Fruit fly (Drosophila melanogaster) whole organism, embryonic: ENCODE data around the gene CG11085.

ENCODE experiments used
- ATbp ChIP-seq: fragments of 200-800 bp; sonication (Bioruptor generic); optimal IDR thresholded peaks from 2 replicates; lab custom pipeline; 2017; ENCODE audit warnings: missing biosample characterization, mild to moderate bottlenecking, missing genetic modification characterization, missing genetic modification reagents
- CG1024 ChIP-seq: fragments of 200-800 bp; sonication (Bioruptor generic); IDR thresholded peaks from 2 replicates; pipeline ENCODE4 v1.3.6; 2022; ENCODE audit warnings: missing biosample characterization, missing genetic modification characterization
- CG10543 ChIP-seq: fragments of 200-800 bp; sonication (Bioruptor generic); optimal IDR thresholded peaks from 3 replicates; lab custom pipeline; 2017; ENCODE audit warnings: missing biosample characterization, mild to moderate bottlenecking, missing genetic modification characterization, moderate library complexity
- CG10654 ChIP-seq: fragments of 200-800 bp; sonication (Bioruptor generic); optimal IDR thresholded peaks from 2 replicates; lab custom pipeline; 2016; ENCODE audit warnings: missing biosample characterization, missing genetic modification characterization
- CG11456 ChIP-seq: fragments of 200-800 bp; sonication (Bioruptor generic); IDR thresholded peaks from 3 replicates; pipeline ENCODE4 v1.3.6; 2022; ENCODE audit warnings: missing biosample characterization, missing genetic modification characterization
- CG12299 ChIP-seq: fragments of 200-800 bp; sonication (Bioruptor generic); optimal IDR thresholded peaks from 2 replicates; lab custom pipeline; 2018; ENCODE audit warnings: missing biosample characterization, mild to moderate bottlenecking, missing genetic modification characterization
- CG17802 ChIP-seq: fragments of 200-800 bp; sonication (Bioruptor generic); optimal IDR thresholded peaks from 2 replicates; lab custom pipeline; 2018; ENCODE audit warnings: missing biosample characterization, mild to moderate bottlenecking, missing genetic modification characterization, moderate library complexity
- CG17829 ChIP-seq: fragments of 200-800 bp; optimal IDR thresholded peaks from 2 replicates; lab custom pipeline; 2019; ENCODE audit warnings: missing biosample characterization, mild to moderate bottlenecking, missing genetic modification characterization, moderate library complexity
- CG3407 ChIP-seq: fragments of 200-800 bp; sonication (Bioruptor generic); optimal IDR thresholded peaks from 2 replicates; lab custom pipeline; 2018; ENCODE audit warnings: missing biosample characterization, mild to moderate bottlenecking, missing genetic modification characterization
- CG7745 ChIP-seq: fragments of 200-800 bp; sonication (Bioruptor generic); optimal IDR thresholded peaks from 2 replicates; lab custom pipeline; 2018; ENCODE audit warnings: missing biosample characterization, mild to moderate bottlenecking, missing genetic modification characterization, moderate library complexity
- CG9797 ChIP-seq: fragments of 200-800 bp; sonication (Bioruptor generic); optimal IDR thresholded peaks from 3 replicates; lab custom pipeline; 2018; ENCODE audit warnings: missing biosample characterization, mild to moderate bottlenecking, missing genetic modification characterization
- Dad ChIP-seq: fragments of 200-800 bp; sonication (Bioruptor generic); optimal IDR thresholded peaks from 3 replicates; lab custom pipeline; 2016; ENCODE audit warnings: missing biosample characterization, missing genetic modification characterization
- Drgx ChIP-seq: fragments of 200-800 bp; sonication (Bioruptor generic); IDR thresholded peaks from 2 replicates; pipeline ENCODE4 v1.3.6; 2022; ENCODE audit warnings: missing biosample characterization, missing genetic modification characterization
- Fer1 ChIP-seq: fragments of 200-800 bp; sonication (Bioruptor generic); optimal IDR thresholded peaks from 2 replicates; lab custom pipeline; 2017; ENCODE audit warnings: missing biosample characterization, mild to moderate bottlenecking, missing genetic modification characterization
- Fer3 ChIP-seq: fragments of 200-800 bp; sonication (Bioruptor generic); optimal IDR thresholded peaks from 2 replicates; lab custom pipeline; 2018; ENCODE audit warnings: missing biosample characterization, mild to moderate bottlenecking, missing genetic modification characterization, moderate library complexity
- HLHmδ ChIP-seq: fragments of 200-800 bp; sonication (Bioruptor generic); optimal IDR thresholded peaks from 2 replicates; lab custom pipeline; 2018; ENCODE audit warnings: missing biosample characterization, mild to moderate bottlenecking, missing genetic modification characterization, moderate library complexity
- HmgZ ChIP-seq: fragments of 200-800 bp; sonication (Bioruptor generic); optimal IDR thresholded peaks from 2 replicates; lab custom pipeline; 2018; ENCODE audit warnings: missing biosample characterization, mild to moderate bottlenecking, missing genetic modification characterization
- Jarid2 ChIP-seq: fragments of 200-800 bp; sonication (Bioruptor generic); optimal IDR thresholded peaks from 3 replicates; lab custom pipeline; 2017; ENCODE audit warnings: mild to moderate bottlenecking, missing biosample characterization, missing genetic modification reagents, missing genetic modification characterization
- MTF-1 ChIP-seq: fragments of 200-800 bp; sonication (Bioruptor generic); optimal IDR thresholded peaks from 2 replicates; lab custom pipeline; 2018; ENCODE audit warnings: missing biosample characterization, mild to moderate bottlenecking, missing genetic modification characterization, borderline replicate concordance
- Mad ChIP-seq: fragments of 200-800 bp; sonication (Bioruptor generic); optimal IDR thresholded peaks from 2 replicates; lab custom pipeline; 2016; ENCODE audit warnings: missing biosample characterization, missing genetic modification characterization
- Meics ChIP-seq: fragments of 200-800 bp; sonication (Bioruptor generic); optimal IDR thresholded peaks from 2 replicates; lab custom pipeline; 2017; ENCODE audit warnings: missing biosample characterization, mild to moderate bottlenecking, missing genetic modification characterization
- Myb ChIP-seq: fragments of 200-800 bp; sonication (Bioruptor generic); optimal IDR thresholded peaks from 2 replicates; lab custom pipeline; 2016; ENCODE audit warnings: missing biosample characterization, missing genetic modification characterization
- NFAT ChIP-seq: fragments of 200-800 bp; sonication (Bioruptor generic); IDR thresholded peaks from 2 replicates; pipeline ENCODE4 v1.3.6; 2022; ENCODE audit warnings: missing biosample characterization, missing genetic modification characterization
- Nf-YB ChIP-seq: fragments of 200-800 bp; sonication (Bioruptor generic); optimal IDR thresholded peaks from 3 replicates; lab custom pipeline; 2019; ENCODE audit warnings: missing biosample characterization, mild to moderate bottlenecking, missing genetic modification characterization, moderate library complexity
- Sry-δ ChIP-seq: fragments of 200-800 bp; sonication (Bioruptor generic); optimal IDR thresholded peaks from 2 replicates; lab custom pipeline; 2016; ENCODE audit warnings: missing biosample characterization, missing genetic modification characterization
- TFAM ChIP-seq: fragments of 200-800 bp; sonication (Bioruptor generic); optimal IDR thresholded peaks from 2 replicates; lab custom pipeline; 2017; ENCODE audit warnings: missing biosample characterization, missing genetic modification characterization, inconsistent platforms
- Trl ChIP-seq, 3 experiments: fragments of >200 bp in 2 of 3; fragments of 200-800 bp in 1 of 3; sonication (Bioruptor generic) in 1 of 3; optimal IDR thresholded peaks; 2 replicates in 1 of 3; 3 replicates in 2 of 3; lab custom pipeline; 2016 to 2017; ENCODE audit warnings: missing biosample characterization in 1 of 3, missing genetic modification characterization in 1 of 3
- cad ChIP-seq: fragments of >200 bp; optimal IDR thresholded peaks from 2 replicates; lab custom pipeline; 2017; ENCODE audit warnings: missing biosample characterization, missing genetic modification characterization
- chinmo ChIP-seq: fragments of 200-800 bp; sonication (Bioruptor generic); IDR thresholded peaks from 4 replicates; pipeline ENCODE4 v1.3.6; 2022; ENCODE audit warnings: missing biosample characterization, missing genetic modification characterization; ENCODE audit not compliant: partially characterized antibody
- dmrt11E ChIP-seq: fragments of 200-800 bp; sonication (Bioruptor generic); optimal IDR thresholded peaks from 3 replicates; lab custom pipeline; 2018; ENCODE audit warnings: missing biosample characterization, mild to moderate bottlenecking, missing genetic modification characterization, moderate library complexity
- eve ChIP-seq, 2 experiments: fragments of >200 bp; optimal IDR thresholded peaks; 2 replicates each; lab custom pipeline; 2017; ENCODE audit warnings: missing biosample characterization in 2 of 2, missing genetic modification characterization in 2 of 2
- ewg ChIP-seq: fragments of 200-800 bp; sonication (Bioruptor generic); optimal IDR thresholded peaks from 3 replicates; lab custom pipeline; 2017; ENCODE audit warnings: mild to moderate bottlenecking, missing biosample characterization, missing genetic modification reagents, missing genetic modification characterization
- insv ChIP-seq, 2 experiments: fragments of 200-800 bp; sonication (Bioruptor generic); optimal IDR thresholded peaks; 3 replicates each; lab custom pipeline; 2016 to 2018; ENCODE audit warnings: missing biosample characterization in 2 of 2, missing genetic modification characterization in 2 of 2
- lbe ChIP-seq: fragments of 200-800 bp; sonication (Bioruptor generic); optimal IDR thresholded peaks from 2 replicates; lab custom pipeline; 2016; ENCODE audit warnings: missing biosample characterization, mild to moderate bottlenecking, missing genetic modification characterization
- nau ChIP-seq: fragments of 200-800 bp; sonication (Bioruptor generic); optimal IDR thresholded peaks from 3 replicates; lab custom pipeline; 2017; ENCODE audit warnings: missing biosample characterization, mild to moderate bottlenecking, missing genetic modification characterization, missing genetic modification reagents
- nmo ChIP-seq: fragments of 200-800 bp; sonication (Bioruptor generic); optimal IDR thresholded peaks from 2 replicates; lab custom pipeline; 2018; ENCODE audit warnings: missing biosample characterization, mild to moderate bottlenecking, missing genetic modification characterization, moderate library complexity
- nom ChIP-seq: fragments of 200-800 bp; sonication (Bioruptor generic); optimal IDR thresholded peaks from 2 replicates; lab custom pipeline; 2017; ENCODE audit warnings: missing biosample characterization, missing genetic modification characterization, mild to moderate bottlenecking, moderate library complexity, missing genetic modification reagents
- p53 ChIP-seq: fragments of 200-800 bp; sonication (Bioruptor generic); optimal IDR thresholded peaks from 2 replicates; lab custom pipeline; 2016; ENCODE audit warnings: missing biosample characterization, missing genetic modification characterization
- pros ChIP-seq: fragments of 200-800 bp; sonication (Bioruptor generic); optimal IDR thresholded peaks from 3 replicates; lab custom pipeline; 2019; ENCODE audit warnings: missing biosample characterization, mild to moderate bottlenecking, missing genetic modification characterization, moderate library complexity
- sisA ChIP-seq: fragments of 200-800 bp; sonication (Bioruptor generic); IDR thresholded peaks from 2 replicates; pipeline ENCODE4 v1.3.6; 2022; ENCODE audit warnings: missing biosample characterization, missing genetic modification characterization
- slp2 ChIP-seq: fragments of 200-800 bp; sonication (Bioruptor generic); optimal IDR thresholded peaks from 2 replicates; lab custom pipeline; 2016; ENCODE audit warnings: missing biosample characterization, missing genetic modification characterization
- sna ChIP-seq: fragments of 200-800 bp; sonication (Bioruptor generic); IDR thresholded peaks from 2 replicates; pipeline ENCODE4 v1.3.6; 2022; ENCODE audit warnings: missing biosample characterization, missing genetic modification characterization; ENCODE audit not compliant: partially characterized antibody
- sug ChIP-seq: fragments of 200-800 bp; optimal IDR thresholded peaks from 2 replicates; lab custom pipeline; 2019; ENCODE audit warnings: missing biosample characterization, mild to moderate bottlenecking, missing genetic modification characterization, moderate library complexity
- trh ChIP-seq: fragments of 200-800 bp; sonication (Bioruptor generic); optimal IDR thresholded peaks from 2 replicates; lab custom pipeline; 2016; ENCODE audit warnings: missing biosample characterization, missing genetic modification characterization
- vvl ChIP-seq: fragments of 200-800 bp; sonication (Bioruptor generic); IDR thresholded peaks from 2 replicates; pipeline ENCODE4 v1.3.6; 2022; ENCODE audit warnings: missing biosample characterization, missing genetic modification characterization
- zf30C ChIP-seq: fragments of 200-800 bp; sonication (Bioruptor generic); optimal IDR thresholded peaks from 3 replicates; lab custom pipeline; 2018; ENCODE audit warnings: missing biosample characterization, mild to moderate bottlenecking, missing genetic modification characterization

CG11085 gene

DNA sequence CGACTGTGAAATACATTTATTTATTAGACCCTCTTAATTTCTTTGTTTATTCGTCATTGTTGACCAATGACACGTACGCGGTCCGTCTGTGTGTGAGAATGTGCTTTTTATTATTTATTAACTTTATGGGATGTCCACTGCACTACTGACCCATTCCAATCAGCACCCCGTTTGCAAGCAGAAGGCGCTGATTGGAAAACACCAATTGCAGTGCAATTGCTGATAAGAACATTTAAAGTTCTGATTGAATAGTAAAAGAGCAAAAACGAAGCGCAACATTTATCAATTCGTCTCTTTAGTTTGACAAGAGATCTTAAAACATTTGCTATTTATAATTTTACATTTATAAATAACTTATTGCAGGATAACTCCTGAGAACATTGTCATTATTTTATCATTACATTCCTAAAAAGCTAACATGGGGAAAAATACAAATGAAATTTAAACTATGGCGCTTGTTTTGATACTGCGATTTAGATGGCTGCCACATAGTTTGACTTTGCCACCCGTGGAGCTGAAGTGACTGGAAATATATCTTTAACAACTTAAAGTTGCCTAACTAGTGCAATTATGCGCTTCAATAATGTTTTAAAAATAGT lies 42.4 kb downstream of the CG11085 start:
- TF ChIP-seq trh (GFP tag; lab: Kevin White, UChicago) (no peak), Drgx (GFP tag; lab: Robert Waterston, UW) (no peak), insv (GFP tag; optimal IDR thresholded peaks at IDR 0.05; lab: Kevin White, UChicago) (peak; percentile 87 to 98), sisA (GFP tag; lab: Robert Waterston, UW) (0 out of 2 replicates have a peak, but pooled peaks have one; percentile 8), vvl (no peak), eve (GFP tag; optimal IDR thresholded peaks at IDR 0.05; lab: Kevin White, UChicago) (peak in 1 of 2 experiments; percentile 42), CG10654 (no peak), ATbp (GFP tag; lab: Kevin White, UChicago) (peak; percentile 10), Fer3 (tag; lab: Kevin White, UChicago) (peak; percentile 14), nom (GFP tag; lab: Kevin White, UChicago) (peak; percentile 32), slp2 (GFP tag; lab: Kevin White, UChicago) (no peak)

DNA sequence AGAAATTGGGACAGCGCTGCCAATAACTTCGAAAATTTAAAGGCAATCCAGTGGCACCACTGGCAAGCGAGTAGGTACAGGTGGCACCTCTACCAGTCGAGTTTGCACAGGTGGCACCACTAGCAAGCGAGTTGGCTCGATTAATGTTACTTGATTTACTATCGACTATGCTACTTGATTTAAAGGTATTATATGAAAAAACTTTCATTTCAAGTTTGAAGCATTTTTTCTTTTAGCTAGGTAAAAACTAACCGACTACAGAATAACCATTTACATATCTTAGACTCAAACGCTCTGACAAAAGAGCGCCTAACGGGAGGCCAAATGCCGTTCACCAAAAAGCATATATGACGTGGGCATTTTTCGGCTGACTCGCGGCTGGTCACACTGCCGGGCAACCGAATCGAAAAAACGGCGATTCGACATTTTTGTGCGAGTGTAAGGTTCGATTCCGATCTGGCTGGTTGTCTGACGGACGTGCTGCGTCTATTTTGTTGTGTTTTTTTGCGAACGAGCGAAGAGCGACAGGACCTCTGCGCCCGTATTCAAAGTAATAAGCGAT lies 43.0 kb downstream of the CG11085 start, which contains the start of gene Tis11:
Gene Tis11, plus strand, starts transcription at position 417 of the 562 bp plus-strand sequence.
- peak; percentile 14 for TF ChIP-seq Mad (GFP tag; lab: Kevin White, UChicago)
- TF ChIP-seq CG3407, result no peak
- TF ChIP-seq dmrt11E (tag; lab: Kevin White, UChicago), result no peak
- no peak for TF ChIP-seq CG17802 (tag; lab: Kevin White, UChicago)
- TF ChIP-seq Trl (optimal IDR thresholded peaks at IDR 0.05; lab: Kevin White, UChicago), result peak in 1 of 2 experiments; percentile 4
- no peak for TF ChIP-seq Trl (GFP tag; optimal IDR thresholded peaks at IDR 0.05; lab: Kevin White, UChicago)
- TF ChIP-seq chinmo (GFP tag; lab: Robert Waterston, UW), result 0 out of 4 replicates have a peak, but pooled peaks have one; percentile 31
- TF ChIP-seq CG11456 (GFP tag; lab: Robert Waterston, UW), result no peak
- peak; percentile 66 for TF ChIP-seq HLHmδ (GFP tag; lab: Kevin White, UChicago)
- TF ChIP-seq Nf-YB (GFP tag; lab: Kevin White, UChicago), result peak; percentile 13
- TF ChIP-seq CG10543 (GFP tag; lab: Kevin White, UChicago), result peak; percentile 41
- TF ChIP-seq CG12299, result peak; percentile 29
- TF ChIP-seq nom (GFP tag; lab: Kevin White, UChicago), result peak; percentile 57
- no peak for TF ChIP-seq Dad (GFP tag; lab: Kevin White, UChicago)
- peak; percentile 8 for TF ChIP-seq p53
- TF ChIP-seq HmgZ (tag; lab: Kevin White, UChicago), result peak; percentile 12
- TF ChIP-seq zf30C (GFP tag; lab: Kevin White, UChicago), result peak; percentile 87
- peak; percentile 45 for TF ChIP-seq MTF-1 (GFP tag; lab: Kevin White, UChicago)
- TF ChIP-seq CG7745 (tag; lab: Kevin White, UChicago), result peak; percentile 23
- peak; percentile 69 for TF ChIP-seq Sry-δ
- TF ChIP-seq CG1024 (GFP tag; lab: Robert Waterston, UW), result 0 out of 2 replicates have a peak, but pooled peaks have one; percentile 6
- TF ChIP-seq sug (tag; lab: Kevin White, UChicago), result peak; percentile 18
- peak; percentile 26; the same call in 1 of the 2 replicates for TF ChIP-seq sna
- TF ChIP-seq nau, result no peak
- TF ChIP-seq Fer1 (GFP tag; lab: Kevin White, UChicago), result peak; percentile 49
- peak; percentile 65 for TF ChIP-seq Myb (GFP tag; lab: Kevin White, UChicago)
- TF ChIP-seq pros, result no peak
- TF ChIP-seq CG9797 (GFP tag; lab: Kevin White, UChicago), result peak; percentile 96
- TF ChIP-seq TFAM (GFP tag; lab: Kevin White, UChicago), result no peak
- peak; percentile 27 for TF ChIP-seq nmo (GFP tag; lab: Kevin White, UChicago)
- no peak for TF ChIP-seq ewg (GFP tag; lab: Kevin White, UChicago)
- TF ChIP-seq CG17829 (tag; lab: Kevin White, UChicago), result peak; percentile 25
- TF ChIP-seq NFAT, result peak; percentile 49
- TF ChIP-seq lbe, result no peak
- peak; percentile 25 for TF ChIP-seq Meics
- TF ChIP-seq Jarid2 (GFP tag; lab: Kevin White, UChicago), result peak; percentile 94
- TF ChIP-seq cad, result peak; percentile 25
